Worm (Caenorhabditis elegans): ENCODE results near the gene his-59.

The his-59 gene

ce11 chrIV:7487554-7488456 lies at the start of gene his-59, which contains the start of gene his-60:
TSS of gene his-59 (plus strand) at chrIV:7488249.
TSS of gene his-60 (minus strand) at chrIV:7487992.
- TF ChIP-seq ceh-39 (tag; optimal IDR thresholded peaks at IDR 0.05) (peak; percentile 80), unc-39 (tag; optimal IDR thresholded peaks at IDR 0.05) (peak; percentile 24), flh-1 (GFP tag; optimal IDR thresholded peaks at IDR 0.05) (no peak), mep-1 (tag; optimal IDR thresholded peaks at IDR 0.05) (peak; percentile 70), snpc-4 (tag; optimal IDR thresholded peaks at IDR 0.05) (no peak), unc-62 (GFP tag; optimal IDR thresholded peaks at IDR 0.05) (peak; percentile 25), lsy-2 (tag; optimal IDR thresholded peaks at IDR 0.05) (peak; percentile 24), ztf-11 (tag; optimal IDR thresholded peaks at IDR 0.05) (peak; percentile 93), sptf-1 (tag; optimal IDR thresholded peaks at IDR 0.05) (peak; percentile 44), mab-5 (tag; optimal IDR thresholded peaks at IDR 0.05) (no peak), ceh-83 (GFP tag; optimal IDR thresholded peaks at IDR 0.05) (peak; percentile 83), nhr-2 (tag; optimal IDR thresholded peaks at IDR 0.05) (peak; percentile 51), pha-4 (tag; optimal IDR thresholded peaks at IDR 0.05) (peak; percentile 88), nhr-12 (tag; optimal IDR thresholded peaks at IDR 0.05) (peak; percentile 53), bed-3 (GFP tag; optimal IDR thresholded peaks at IDR 0.05) (no peak), tbx-8 (GFP tag; optimal IDR thresholded peaks at IDR 0.05) (peak; percentile 26), cnd-1 (tag; optimal IDR thresholded peaks at IDR 0.05) (peak; percentile 92), ces-1 (GFP tag; optimal IDR thresholded peaks at IDR 0.05) (peak; percentile 6), M03D4.4 (tag; optimal IDR thresholded peaks at IDR 0.05) (peak; percentile 77), lin-32 (GFP tag; optimal IDR thresholded peaks at IDR 0.05) (peak; percentile 84), drap-1 (GFP tag; optimal IDR thresholded peaks at IDR 0.05) (peak; percentile 63), blmp-1 (tag; optimal IDR thresholded peaks at IDR 0.05) (no peak), mls-2 (tag; optimal IDR thresholded peaks at IDR 0.05) (peak; percentile 52), sem-2 (GFP tag; optimal IDR thresholded peaks at IDR 0.05) (peak; percentile 63), elt-1 (tag; optimal IDR thresholded peaks at IDR 0.05; ENCODE audit: borderline replicate concordance, insufficient read depth) (no peak), nhr-76 (tag; optimal IDR thresholded peaks at IDR 0.05) (no peak), unc-120 (tag; optimal IDR thresholded peaks at IDR 0.05; ENCODE audit: poor library complexity, severe bottlenecking) (no peak), ceh-43 (GFP tag; optimal IDR thresholded peaks at IDR 0.05) (peak; percentile 48), lin-13 (tag; optimal IDR thresholded peaks at IDR 0.05) (peak; percentile 97)

- TF ChIP-seq pha-4 (tag; optimal IDR thresholded peaks at IDR 0.05) (no peak), ztf-11 (tag; optimal IDR thresholded peaks at IDR 0.05) (no peak), unc-62 (GFP tag; optimal IDR thresholded peaks at IDR 0.05) (no peak), tbx-8 (GFP tag; optimal IDR thresholded peaks at IDR 0.05) (no peak), mep-1 (tag; optimal IDR thresholded peaks at IDR 0.05) (no peak), nhr-12 (tag; optimal IDR thresholded peaks at IDR 0.05) (no peak), lin-32 (GFP tag; optimal IDR thresholded peaks at IDR 0.05) (no peak), ceh-39 (tag; optimal IDR thresholded peaks at IDR 0.05) (no peak), blmp-1 (tag; optimal IDR thresholded peaks at IDR 0.05) (no peak), hlh-1 (tag; optimal IDR thresholded peaks at IDR 0.05) (no peak), unc-120 (tag; optimal IDR thresholded peaks at IDR 0.05; ENCODE audit: poor library complexity, severe bottlenecking) (no peak), elt-3 (tag; optimal IDR thresholded peaks at IDR 0.05) (no peak), sptf-1 (tag; optimal IDR thresholded peaks at IDR 0.05) (no peak), ceh-43 (GFP tag; optimal IDR thresholded peaks at IDR 0.05) (no peak), zip-8 (tag; optimal IDR thresholded peaks at IDR 0.05) (no peak), ceh-83 (GFP tag; optimal IDR thresholded peaks at IDR 0.05) (no peak), nhr-28 (tag; optimal IDR thresholded peaks at IDR 0.05) (no peak), bed-3 (GFP tag; optimal IDR thresholded peaks at IDR 0.05) (no peak)
These were observed 48.7 kb upstream of the his-59 start for ce11 chrIV:7439377-7439776.

ce11 chrIV:7440238-7440637 lies 47.8 kb upstream of the his-59 start:
- TF ChIP-seq mab-5 (tag; optimal IDR thresholded peaks at IDR 0.05) (no peak), sem-2 (GFP tag; optimal IDR thresholded peaks at IDR 0.05) (no peak), elt-3 (tag; optimal IDR thresholded peaks at IDR 0.05) (no peak), snpc-4 (tag; optimal IDR thresholded peaks at IDR 0.05) (no peak)

Measured in whole organism, mixed stage, embryonic.